Fruit fly (Drosophila melanogaster) whole organism, embryonic: Measurements from ENCODE around the gene CG8851.

ENCODE experiments used
- B-H1 ChIP-seq: fragments of 200-800 bp; sonication (Bioruptor generic); IDR thresholded peaks from 3 replicates; pipeline ENCODE4 v1.3.6; 2022; ENCODE audit warnings: missing biosample characterization, missing genetic modification characterization
- BEAF-32 ChIP-seq: fragments of 200-800 bp; sonication (Bioruptor generic); optimal IDR thresholded peaks from 3 replicates; lab custom pipeline; 2017; ENCODE audit warnings: missing biosample characterization, missing genetic modification characterization, mild to moderate bottlenecking, moderate library complexity, missing genetic modification reagents
- CG10267 ChIP-seq: fragments of 200-800 bp; sonication (Bioruptor generic); optimal IDR thresholded peaks from 2 replicates; lab custom pipeline; 2018; ENCODE audit warnings: missing biosample characterization, mild to moderate bottlenecking, missing genetic modification characterization, moderate library complexity
- CG10979 ChIP-seq: fragments of 200-800 bp; sonication (Bioruptor generic); optimal IDR thresholded peaks from 2 replicates; lab custom pipeline; 2018; ENCODE audit warnings: missing biosample characterization, mild to moderate bottlenecking, missing genetic modification characterization, moderate library complexity
- CG11398 ChIP-seq: fragments of 200-800 bp; sonication (Bioruptor generic); optimal IDR thresholded peaks from 2 replicates; lab custom pipeline; 2016; ENCODE audit warnings: missing biosample characterization, missing genetic modification characterization
- CG12071 ChIP-seq: fragments of 200-800 bp; sonication (Bioruptor generic); optimal IDR thresholded peaks from 3 replicates; lab custom pipeline; 2018; ENCODE audit warnings: missing biosample characterization, mild to moderate bottlenecking, missing genetic modification characterization
- CG18619 ChIP-seq: fragments of 200-800 bp; sonication (Bioruptor generic); optimal IDR thresholded peaks from 3 replicates; lab custom pipeline; 2017; ENCODE audit warnings: missing biosample characterization, mild to moderate bottlenecking, missing genetic modification characterization
- CG2129 ChIP-seq: fragments of 200-800 bp; sonication (Bioruptor generic); IDR thresholded peaks from 2 replicates; pipeline ENCODE4 v1.3.6; 2022; ENCODE audit warnings: missing biosample characterization, missing genetic modification characterization; ENCODE audit not compliant: partially characterized antibody
- CG2875 ChIP-seq: fragments of 200-800 bp; sonication (Bioruptor generic); optimal IDR thresholded peaks from 2 replicates; lab custom pipeline; 2017; ENCODE audit warnings: missing biosample characterization, mild to moderate bottlenecking, missing genetic modification characterization, missing genetic modification reagents
- CG2889 ChIP-seq: fragments of 200-800 bp; sonication (Bioruptor generic); IDR thresholded peaks from 3 replicates; pipeline ENCODE4 v1.3.6; 2022; ENCODE audit warnings: missing biosample characterization, missing genetic modification characterization
- CG30403 ChIP-seq: fragments of 200-800 bp; sonication (Bioruptor generic); optimal IDR thresholded peaks from 3 replicates; lab custom pipeline; 2016; ENCODE audit warnings: missing biosample characterization, missing genetic modification characterization
- CG31224 ChIP-seq: fragments of 200-800 bp; sonication (Bioruptor generic); IDR thresholded peaks from 2 replicates; pipeline ENCODE4 v1.3.6; 2022; ENCODE audit warnings: missing biosample characterization, missing genetic modification characterization
- CG3163 ChIP-seq: fragments of 200-800 bp; sonication (Bioruptor generic); optimal IDR thresholded peaks from 3 replicates; lab custom pipeline; 2016; ENCODE audit warnings: missing biosample characterization, missing genetic modification characterization
- CG32772 ChIP-seq: fragments of 200-800 bp; sonication (Bioruptor generic); IDR thresholded peaks from 2 replicates; pipeline ENCODE4 v1.3.6; 2022; ENCODE audit warnings: missing biosample characterization, missing genetic modification characterization
- CG34422 ChIP-seq: fragments of 200-800 bp; sonication (Bioruptor generic); IDR thresholded peaks from 3 replicates; pipeline ENCODE4 v1.3.6; 2022; ENCODE audit warnings: missing biosample characterization, missing genetic modification characterization
- CG3847 ChIP-seq: fragments of 200-800 bp; sonication (Bioruptor generic); IDR thresholded peaks from 2 replicates; pipeline ENCODE4 v1.3.6; 2022; ENCODE audit warnings: missing biosample characterization, missing genetic modification characterization
- CG4820 ChIP-seq: fragments of 200-800 bp; sonication (Bioruptor generic); optimal IDR thresholded peaks from 3 replicates; lab custom pipeline; 2016; ENCODE audit warnings: missing biosample characterization, missing genetic modification characterization
- CG5180 ChIP-seq: fragments of 200-800 bp; sonication (Bioruptor generic); optimal IDR thresholded peaks from 3 replicates; lab custom pipeline; 2017; ENCODE audit warnings: missing biosample characterization, missing genetic modification characterization, mild to moderate bottlenecking, moderate library complexity, missing genetic modification reagents
- CG6175 ChIP-seq: fragments of 200-800 bp; sonication (Bioruptor generic); IDR thresholded peaks from 3 replicates; pipeline ENCODE4 v1.3.6; 2022; ENCODE audit warnings: missing biosample characterization, missing genetic modification characterization
- CG6689 ChIP-seq: fragments of 200-800 bp; sonication (Bioruptor generic); IDR thresholded peaks from 2 replicates; pipeline ENCODE4 v1.3.6; 2022; ENCODE audit warnings: missing biosample characterization, missing genetic modification characterization
- CG7786 ChIP-seq: fragments of 200-800 bp; sonication (Bioruptor generic); optimal IDR thresholded peaks from 2 replicates; lab custom pipeline; 2016; ENCODE audit warnings: missing biosample characterization, missing genetic modification characterization
- CG7987 ChIP-seq: fragments of 200-800 bp; sonication (Bioruptor generic); optimal IDR thresholded peaks from 2 replicates; lab custom pipeline; 2018; ENCODE audit warnings: missing biosample characterization, mild to moderate bottlenecking, missing genetic modification characterization, moderate library complexity
- CG8478 ChIP-seq: fragments of >200 bp; optimal IDR thresholded peaks from 2 replicates; lab custom pipeline; 2018
- CG8944 ChIP-seq: fragments of 200-800 bp; sonication (Bioruptor generic); optimal IDR thresholded peaks from 3 replicates; lab custom pipeline; 2016; ENCODE audit warnings: missing biosample characterization, missing genetic modification characterization
- D19B ChIP-seq: fragments of 200-800 bp; sonication (Bioruptor generic); optimal IDR thresholded peaks from 2 replicates; lab custom pipeline; 2017; ENCODE audit warnings: missing biosample characterization, mild to moderate bottlenecking, missing genetic modification characterization
- Elba2 ChIP-seq: fragments of 200-800 bp; sonication (Bioruptor generic); optimal IDR thresholded peaks from 3 replicates; lab custom pipeline; 2016; ENCODE audit warnings: missing biosample characterization, missing genetic modification characterization
- Ets65A ChIP-seq: fragments of 200-800 bp; sonication (Bioruptor generic); peaks from one replicate; lab custom pipeline; 2016; ENCODE audit warnings: missing biosample characterization, missing genetic modification characterization
- Hsf ChIP-seq: fragments of 200-800 bp; sonication (Bioruptor generic); optimal IDR thresholded peaks from 3 replicates; lab custom pipeline; 2016; ENCODE audit warnings: missing biosample characterization, missing genetic modification characterization
- Meics ChIP-seq: fragments of 200-800 bp; sonication (Bioruptor generic); optimal IDR thresholded peaks from 2 replicates; lab custom pipeline; 2017; ENCODE audit warnings: missing biosample characterization, mild to moderate bottlenecking, missing genetic modification characterization
- Oaz ChIP-seq: fragments of 200-800 bp; sonication (Bioruptor generic); IDR thresholded peaks from 2 replicates; pipeline ENCODE4 v1.3.6; 2022; ENCODE audit warnings: missing biosample characterization, missing genetic modification characterization
- Rx ChIP-seq: fragments of 200-800 bp; sonication (Bioruptor generic); IDR thresholded peaks from 2 replicates; pipeline ENCODE4 v1.3.6; 2022; ENCODE audit warnings: missing biosample characterization, missing genetic modification characterization
- Six4 ChIP-seq: fragments of 200-800 bp; sonication (Bioruptor generic); optimal IDR thresholded peaks from 2 replicates; lab custom pipeline; 2016; ENCODE audit warnings: missing biosample characterization, missing genetic modification characterization
- Trl ChIP-seq, 3 experiments: fragments of >200 bp in 2 of 3; fragments of 200-800 bp in 1 of 3; sonication (Bioruptor generic) in 1 of 3; optimal IDR thresholded peaks; 2 replicates in 1 of 3; 3 replicates in 2 of 3; lab custom pipeline; 2016 to 2017; ENCODE audit warnings: missing biosample characterization in 1 of 3, missing genetic modification characterization in 1 of 3
- chif ChIP-seq, 2 experiments: fragments of 200-800 bp; sonication (Bioruptor generic); optimal IDR thresholded peaks; 3 replicates each; lab custom pipeline; 2016; ENCODE audit warnings: missing biosample characterization in 2 of 2, missing genetic modification characterization in 2 of 2
- dati ChIP-seq: fragments of 200-800 bp; sonication (Bioruptor generic); IDR thresholded peaks from 2 replicates; pipeline ENCODE4 v1.3.6; 2022; ENCODE audit warnings: missing biosample characterization, missing genetic modification characterization
- dimm ChIP-seq: fragments of 200-800 bp; sonication (Bioruptor generic); IDR thresholded peaks from 2 replicates; pipeline ENCODE4 v1.3.6; 2022; ENCODE audit warnings: missing biosample characterization, missing genetic modification characterization
- dmrt99B ChIP-seq: fragments of 200-800 bp; sonication (Bioruptor generic); optimal IDR thresholded peaks from 2 replicates; lab custom pipeline; 2018; ENCODE audit warnings: missing biosample characterization, mild to moderate bottlenecking, missing genetic modification characterization, moderate library complexity
- esg ChIP-seq: fragments of 200-800 bp; sonication (Bioruptor generic); conservative IDR thresholded peaks from 2 replicates; pipeline ENCODE4 v1.3.6; 2022; ENCODE audit warnings: missing biosample characterization, missing genetic modification characterization
- gcm ChIP-seq: fragments of 200-800 bp; sonication (Bioruptor generic); optimal IDR thresholded peaks from 2 replicates; lab custom pipeline; 2019; ENCODE audit warnings: missing biosample characterization, mild to moderate bottlenecking, missing genetic modification characterization, moderate library complexity
- knrl ChIP-seq: fragments of 200-800 bp; sonication (Bioruptor generic); IDR thresholded peaks from 3 replicates; pipeline ENCODE4 v1.3.6; 2022; ENCODE audit warnings: missing biosample characterization, missing genetic modification characterization; ENCODE audit not compliant: partially characterized antibody
- peb ChIP-seq: fragments of 200-800 bp; sonication (Bioruptor generic); IDR thresholded peaks from 2 replicates; pipeline ENCODE4 v1.3.6; 2022; ENCODE audit warnings: missing biosample characterization, missing genetic modification characterization
- pzg ChIP-seq: fragments of 200-800 bp; sonication (Bioruptor generic); optimal IDR thresholded peaks from 3 replicates; lab custom pipeline; 2018; ENCODE audit warnings: missing biosample characterization, mild to moderate bottlenecking, missing genetic modification characterization, moderate library complexity
- salm ChIP-seq: fragments of 200-800 bp; sonication (Bioruptor generic); optimal IDR thresholded peaks from 2 replicates; lab custom pipeline; 2018; ENCODE audit warnings: missing biosample characterization, mild to moderate bottlenecking, missing genetic modification characterization
- sens ChIP-seq: fragments of 200-800 bp; sonication (Bioruptor generic); peaks from one replicate; lab custom pipeline; 2016; ENCODE audit warnings: missing biosample characterization, missing genetic modification characterization
- sna ChIP-seq: fragments of 200-800 bp; sonication (Bioruptor generic); IDR thresholded peaks from 2 replicates; pipeline ENCODE4 v1.3.6; 2022; ENCODE audit warnings: missing biosample characterization, missing genetic modification characterization; ENCODE audit not compliant: partially characterized antibody
- ssp ChIP-seq: fragments of 200-800 bp; sonication (Bioruptor generic); IDR thresholded peaks from 2 replicates; pipeline ENCODE4 v1.3.6; 2022; ENCODE audit warnings: missing biosample characterization, missing genetic modification characterization
- tll ChIP-seq, 2 experiments: fragments of 200-800 bp in 1 of 2; fragments of >200 bp in 1 of 2; sonication (Bioruptor generic) in 1 of 2; optimal IDR thresholded peaks; 2 replicates each; lab custom pipeline; 2017 to 2019; ENCODE audit warnings: missing biosample characterization in 2 of 2, missing genetic modification characterization in 2 of 2, mild to moderate bottlenecking in 1 of 2, moderate library complexity in 1 of 2
- wek ChIP-seq: fragments of 200-800 bp; sonication (Bioruptor generic); optimal IDR thresholded peaks from 3 replicates; lab custom pipeline; 2018; ENCODE audit warnings: missing biosample characterization, mild to moderate bottlenecking, missing genetic modification characterization, moderate library complexity
- zen2 ChIP-seq: fragments of 200-800 bp; sonication (Bioruptor generic); IDR thresholded peaks from 3 replicates; pipeline ENCODE4 v1.3.6; 2022; ENCODE audit warnings: missing biosample characterization, missing genetic modification characterization; ENCODE audit not compliant: partially characterized antibody
- zfh1 ChIP-seq: fragments of 200-800 bp; sonication (Bioruptor generic); IDR thresholded peaks from 3 replicates; pipeline ENCODE4 v1.3.6; 2022; ENCODE audit warnings: missing biosample characterization, missing genetic modification characterization

CG8851 gene

dm6 chr2L:3472242-3472641 is 47.2 kb upstream of the CG8851 start, which contains the start of gene Pgant4 (continued):
- TF ChIP-seq CG2129 (no peak), CG8944 (peak; percentile 50), CG34422 (GFP tag; lab: Robert Waterston, UW) (peak; percentile 76), dati (GFP tag; lab: Robert Waterston, UW) (no peak), CG12071 (GFP tag; lab: Kevin White, UChicago) (peak; percentile 27), CG8478 (lab: Kevin White, UChicago) (no peak), CG2889 (GFP tag; lab: Robert Waterston, UW) (peak; percentile 40; the same call in 1 of the 3 replicates), CG5180 (GFP tag; lab: Kevin White, UChicago) (no peak), CG3163 (no peak), ssp (GFP tag; lab: Robert Waterston, UW) (0 out of 2 replicates have a peak, but pooled peaks have one; percentile 26), zen2 (GFP tag; lab: Robert Waterston, UW) (no peak), gcm (GFP tag; lab: Kevin White, UChicago) (no peak), dmrt99B (tag; lab: Kevin White, UChicago) (no peak), pzg (GFP tag; lab: Kevin White, UChicago) (peak; percentile 20), Trl (optimal IDR thresholded peaks at IDR 0.05; lab: Kevin White, UChicago) (no peak), Trl (GFP tag; optimal IDR thresholded peaks at IDR 0.05; lab: Kevin White, UChicago) (peak; percentile 32), Meics (GFP tag; lab: Kevin White, UChicago) (peak; percentile 61), zfh1 (GFP tag; lab: Robert Waterston, UW) (peak; percentile 51; the same call in 2 of the 3 replicates), esg (GFP tag; lab: Robert Waterston, UW) (no peak; the same call in 1 of the 2 replicates), CG4820 (GFP tag; lab: Kevin White, UChicago) (peak; percentile 51), tll (GFP tag; optimal IDR thresholded peaks at IDR 0.05; lab: Kevin White, UChicago) (no peak), CG7786 (GFP tag; lab: Kevin White, UChicago) (no peak), CG18619 (peak; percentile 28), peb (peak; percentile 6; the same call in 1 of the 2 replicates), Ets65A (peak; percentile 41), CG10267 (tag; lab: Kevin White, UChicago) (peak; percentile 43), CG10979 (tag; lab: Kevin White, UChicago) (peak; percentile 47), B-H1 (GFP tag; lab: Robert Waterston, UW) (peak; percentile 41; the same call in 1 of the 3 replicates), salm (tag; lab: Kevin White, UChicago) (no peak), CG6689 (peak; percentile 37; the same call in 1 of the 2 replicates), sens (GFP tag; lab: Kevin White, UChicago) (peak; percentile 72), Six4 (GFP tag; lab: Kevin White, UChicago) (no peak), BEAF-32 (GFP tag; lab: Kevin White, UChicago) (peak; percentile 19), Oaz (no peak), CG7987 (GFP tag; lab: Kevin White, UChicago) (peak; percentile 38), CG11398 (no peak), CG3847 (GFP tag; lab: Robert Waterston, UW) (peak; percentile 62), wek (peak; percentile 18), CG32772 (GFP tag; lab: Robert Waterston, UW) (peak; percentile 50; the same call in 1 of the 2 replicates), D19B (no peak), CG2875 (peak; percentile 25), chif (GFP tag; optimal IDR thresholded peaks at IDR 0.05; lab: Kevin White, UChicago) (peak; percentile 1 to 48), Elba2 (GFP tag; lab: Kevin White, UChicago) (peak; percentile 55), CG30403 (GFP tag; lab: Kevin White, UChicago) (peak; percentile 57), CG6175 (0 out of 3 replicates have a peak, but pooled peaks have one; percentile 28), Rx (GFP tag; lab: Robert Waterston, UW) (peak; percentile 40; the same call in 1 of the 2 replicates), Hsf (GFP tag; lab: Kevin White, UChicago) (peak; percentile 67), CG31224 (GFP tag; lab: Robert Waterston, UW) (no peak; the same call in 1 of the 2 replicates), dimm (GFP tag; lab: Robert Waterston, UW) (no peak), sna (GFP tag; lab: Robert Waterston, UW) (no peak), knrl (no peak; the same call in 2 of the 3 replicates)
